Fruit fly (Drosophila melanogaster) whole organism, embryonic: Measurements from ENCODE around the gene ath.

ENCODE experiments used
- Adf1 ChIP-seq: fragments of 200-800 bp; sonication (Bioruptor generic); IDR thresholded peaks from 2 replicates; pipeline ENCODE4 v1.3.6; 2022; ENCODE audit warnings: missing biosample characterization, missing genetic modification characterization
- Blimp-1 ChIP-seq: fragments of 200-800 bp; sonication (Bioruptor generic); optimal IDR thresholded peaks from 3 replicates; lab custom pipeline; 2018; ENCODE audit warnings: missing biosample characterization, missing genetic modification characterization, mild to moderate bottlenecking, moderate library complexity, missing genetic modification reagents
- CG12219 ChIP-seq: fragments of 200-800 bp; sonication (Bioruptor generic); optimal IDR thresholded peaks from 3 replicates; lab custom pipeline; 2018; ENCODE audit warnings: missing biosample characterization, mild to moderate bottlenecking, missing genetic modification characterization
- CG13287 ChIP-seq: fragments of 200-800 bp; sonication (Bioruptor generic); IDR thresholded peaks from 2 replicates; pipeline ENCODE4 v1.3.6; 2022; ENCODE audit warnings: missing biosample characterization, missing genetic modification characterization; ENCODE audit not compliant: partially characterized antibody
- CG13624 ChIP-seq: fragments of 200-800 bp; sonication (Bioruptor generic); optimal IDR thresholded peaks from 2 replicates; lab custom pipeline; 2016; ENCODE audit warnings: missing biosample characterization, missing genetic modification characterization
- CG14014 ChIP-seq: fragments of 200-800 bp; sonication (Bioruptor generic); IDR thresholded peaks from 2 replicates; pipeline ENCODE4 v1.3.6; 2022; ENCODE audit warnings: missing biosample characterization, missing genetic modification characterization
- CG14441 ChIP-seq: fragments of 200-800 bp; sonication (Bioruptor generic); IDR thresholded peaks from 2 replicates; pipeline ENCODE4 v1.3.6; 2022; ENCODE audit warnings: missing biosample characterization, missing genetic modification characterization
- CG15514 ChIP-seq: fragments of 200-800 bp; sonication (Bioruptor generic); optimal IDR thresholded peaks from 3 replicates; lab custom pipeline; 2017; ENCODE audit warnings: missing biosample characterization, missing genetic modification characterization, mild to moderate bottlenecking, moderate library complexity, missing genetic modification reagents
- CG1603 ChIP-seq: fragments of 200-800 bp; sonication (Bioruptor generic); optimal IDR thresholded peaks from 2 replicates; lab custom pipeline; 2019; ENCODE audit warnings: missing biosample characterization, mild to moderate bottlenecking, missing genetic modification characterization, moderate library complexity
- CG16813 ChIP-seq: fragments of 200-800 bp; sonication (Bioruptor generic); IDR thresholded peaks from 3 replicates; pipeline ENCODE4 v1.3.6; 2022; ENCODE audit warnings: missing biosample characterization, missing genetic modification characterization; ENCODE audit not compliant: partially characterized antibody
- CG16815 ChIP-seq: fragments of 200-800 bp; sonication (Bioruptor generic); optimal IDR thresholded peaks from 3 replicates; lab custom pipeline; 2017; ENCODE audit warnings: missing biosample characterization, mild to moderate bottlenecking, missing genetic modification characterization
- CG17359 ChIP-seq: fragments of 200-800 bp; sonication (Bioruptor generic); optimal IDR thresholded peaks from 3 replicates; lab custom pipeline; 2018; ENCODE audit warnings: missing biosample characterization, mild to moderate bottlenecking, missing genetic modification characterization, moderate library complexity
- CG17568 ChIP-seq: fragments of 200-800 bp; sonication (Bioruptor generic); optimal IDR thresholded peaks from 2 replicates; lab custom pipeline; 2018; ENCODE audit warnings: missing biosample characterization, mild to moderate bottlenecking, missing genetic modification characterization, moderate library complexity
- CG18619 ChIP-seq: fragments of 200-800 bp; sonication (Bioruptor generic); optimal IDR thresholded peaks from 3 replicates; lab custom pipeline; 2017; ENCODE audit warnings: missing biosample characterization, mild to moderate bottlenecking, missing genetic modification characterization
- CG30020 ChIP-seq: fragments of 200-800 bp; optimal IDR thresholded peaks from 2 replicates; lab custom pipeline; 2019; ENCODE audit warnings: missing biosample characterization, mild to moderate bottlenecking, missing genetic modification characterization, moderate library complexity
- CG31388 ChIP-seq: fragments of 200-800 bp; sonication (Bioruptor generic); optimal IDR thresholded peaks from 2 replicates; lab custom pipeline; 2016; ENCODE audit warnings: missing biosample characterization, missing genetic modification characterization
- CG31441 ChIP-seq: fragments of 200-800 bp; sonication (Bioruptor generic); IDR thresholded peaks from 2 replicates; pipeline ENCODE4 v1.3.6; 2022; ENCODE audit warnings: missing biosample characterization, missing genetic modification characterization
- CG34422 ChIP-seq: fragments of 200-800 bp; sonication (Bioruptor generic); IDR thresholded peaks from 3 replicates; pipeline ENCODE4 v1.3.6; 2022; ENCODE audit warnings: missing biosample characterization, missing genetic modification characterization
- CG5953 ChIP-seq: fragments of 200-800 bp; sonication (Bioruptor generic); IDR thresholded peaks from 2 replicates; pipeline ENCODE4 v1.3.6; 2022; ENCODE audit warnings: missing biosample characterization, missing genetic modification characterization
- CG6272 ChIP-seq: fragments of 200-800 bp; sonication (Bioruptor generic); IDR thresholded peaks from 2 replicates; pipeline ENCODE4 v1.3.6; 2022; ENCODE audit warnings: missing biosample characterization, missing genetic modification characterization
- CkIIα-i1 ChIP-seq: fragments of 200-800 bp; sonication (Bioruptor generic); IDR thresholded peaks from 2 replicates; pipeline ENCODE4 v1.3.6; 2022; ENCODE audit warnings: missing biosample characterization, missing genetic modification characterization
- D19A ChIP-seq: fragments of 200-800 bp; optimal IDR thresholded peaks from 3 replicates; lab custom pipeline; 2019; ENCODE audit warnings: missing biosample characterization, mild to moderate bottlenecking, missing genetic modification characterization, moderate library complexity
- Dek ChIP-seq: fragments of 200-800 bp; sonication (Bioruptor generic); optimal IDR thresholded peaks from 3 replicates; lab custom pipeline; 2019; ENCODE audit warnings: missing biosample characterization, mild to moderate bottlenecking, missing genetic modification characterization, moderate library complexity
- Dfd ChIP-seq, 2 experiments: fragments of >200 bp; optimal IDR thresholded peaks; 2 replicates each; lab custom pipeline; 2017; ENCODE audit warnings: missing biosample characterization in 2 of 2, missing genetic modification characterization in 2 of 2
- Dip3 ChIP-seq: fragments of 200-800 bp; sonication (Bioruptor generic); optimal IDR thresholded peaks from 3 replicates; lab custom pipeline; 2016; ENCODE audit warnings: missing biosample characterization, missing genetic modification characterization
- Dref ChIP-seq: fragments of 200-800 bp; sonication (Bioruptor generic); IDR thresholded peaks from 2 replicates; pipeline ENCODE4 v1.3.6; 2022; ENCODE audit warnings: missing biosample characterization, missing genetic modification characterization
- ERR ChIP-seq: fragments of 200-800 bp; sonication (Bioruptor generic); optimal IDR thresholded peaks from 2 replicates; lab custom pipeline; 2016; ENCODE audit warnings: missing biosample characterization, missing genetic modification characterization
- Nf-YB ChIP-seq: fragments of 200-800 bp; sonication (Bioruptor generic); optimal IDR thresholded peaks from 3 replicates; lab custom pipeline; 2019; ENCODE audit warnings: missing biosample characterization, mild to moderate bottlenecking, missing genetic modification characterization, moderate library complexity
- NfI ChIP-seq: fragments of 200-800 bp; sonication (Bioruptor generic); optimal IDR thresholded peaks from 3 replicates; lab custom pipeline; 2018; ENCODE audit warnings: missing biosample characterization, mild to moderate bottlenecking, missing genetic modification characterization, moderate library complexity
- Rfx ChIP-seq: fragments of 200-800 bp; sonication (Bioruptor generic); IDR thresholded peaks from 2 replicates; pipeline ENCODE4 v1.3.6; 2022; ENCODE audit warnings: missing biosample characterization, missing genetic modification characterization
- Sin3A ChIP-seq: fragments of >200 bp; optimal IDR thresholded peaks from 2 replicates; lab custom pipeline; 2018
- Sry-β ChIP-seq: fragments of 200-800 bp; sonication (Bioruptor generic); optimal IDR thresholded peaks from 2 replicates; lab custom pipeline; 2018; ENCODE audit warnings: missing biosample characterization, mild to moderate bottlenecking, missing genetic modification characterization, moderate library complexity
- Taf1 ChIP-seq: fragments of 200-800 bp; sonication (Bioruptor generic); IDR thresholded peaks from 2 replicates; pipeline ENCODE4 v1.3.6; 2022; ENCODE audit warnings: missing biosample characterization, missing genetic modification characterization
- Vsx1 ChIP-seq: fragments of 200-800 bp; sonication (Bioruptor generic); optimal IDR thresholded peaks from 2 replicates; lab custom pipeline; 2017; ENCODE audit warnings: missing biosample characterization, mild to moderate bottlenecking, missing genetic modification characterization, missing genetic modification reagents
- ash1 ChIP-seq: fragments of 200-800 bp; sonication (Bioruptor generic); optimal IDR thresholded peaks from 2 replicates; lab custom pipeline; 2018; ENCODE audit warnings: missing biosample characterization, mild to moderate bottlenecking, missing genetic modification characterization
- dati ChIP-seq: fragments of 200-800 bp; sonication (Bioruptor generic); IDR thresholded peaks from 2 replicates; pipeline ENCODE4 v1.3.6; 2022; ENCODE audit warnings: missing biosample characterization, missing genetic modification characterization
- en ChIP-seq: fragments of 200-800 bp; sonication (Bioruptor generic); optimal IDR thresholded peaks from 2 replicates; lab custom pipeline; 2016; ENCODE audit warnings: missing biosample characterization, missing genetic modification characterization
- exex ChIP-seq: fragments of 200-800 bp; sonication (Bioruptor generic); optimal IDR thresholded peaks from 4 replicates; lab custom pipeline; 2018; ENCODE audit warnings: missing biosample characterization, mild to moderate bottlenecking, missing genetic modification characterization, moderate library complexity
- eyg ChIP-seq: fragments of 200-800 bp; sonication (Bioruptor generic); optimal IDR thresholded peaks from 3 replicates; lab custom pipeline; 2016; ENCODE audit warnings: missing biosample characterization, missing genetic modification characterization
- fd3F ChIP-seq: fragments of 200-800 bp; sonication (Bioruptor generic); optimal IDR thresholded peaks from 2 replicates; lab custom pipeline; 2018; ENCODE audit warnings: missing biosample characterization, mild to moderate bottlenecking, missing genetic modification characterization, moderate library complexity
- ftz-f1 ChIP-seq: fragments of 200-800 bp; sonication (Bioruptor generic); optimal IDR thresholded peaks from 2 replicates; lab custom pipeline; 2016; ENCODE audit warnings: missing biosample characterization, missing genetic modification characterization
- kah ChIP-seq: fragments of 200-800 bp; sonication (Bioruptor generic); optimal IDR thresholded peaks from 2 replicates; lab custom pipeline; 2018; ENCODE audit warnings: missing biosample characterization, mild to moderate bottlenecking, missing genetic modification characterization
- lab ChIP-seq: fragments of 200-800 bp; sonication (Bioruptor generic); optimal IDR thresholded peaks from 3 replicates; lab custom pipeline; 2017; ENCODE audit warnings: missing biosample characterization, missing genetic modification characterization, mild to moderate bottlenecking, moderate library complexity, missing genetic modification reagents
- pb ChIP-seq: fragments of 200-800 bp; sonication (Bioruptor generic); optimal IDR thresholded peaks from 3 replicates; lab custom pipeline; 2016; ENCODE audit warnings: missing biosample characterization, missing genetic modification characterization
- pho ChIP-seq: fragments of 200-800 bp; sonication (Bioruptor generic); optimal IDR thresholded peaks from 2 replicates; lab custom pipeline; 2016; ENCODE audit warnings: missing biosample characterization, missing genetic modification characterization
- psq ChIP-seq: fragments of 200-800 bp; sonication (Bioruptor generic); optimal IDR thresholded peaks from 2 replicates; lab custom pipeline; 2017; ENCODE audit warnings: missing biosample characterization, missing genetic modification characterization
- sr ChIP-seq: fragments of 200-800 bp; sonication (Bioruptor generic); IDR thresholded peaks from 3 replicates; pipeline ENCODE4 v1.3.6; 2022; ENCODE audit warnings: missing biosample characterization, missing genetic modification characterization
- tin ChIP-seq: fragments of 200-800 bp; sonication (Bioruptor generic); optimal IDR thresholded peaks from 3 replicates; lab custom pipeline; 2016; ENCODE audit warnings: missing biosample characterization, missing genetic modification characterization
- tio ChIP-seq: fragments of 200-800 bp; sonication (Bioruptor generic); optimal IDR thresholded peaks from 2 replicates; lab custom pipeline; 2017; ENCODE audit warnings: missing biosample characterization, missing genetic modification characterization, inconsistent platforms
- vnd ChIP-seq: fragments of 200-800 bp; sonication (Bioruptor generic); IDR thresholded peaks from 3 replicates; pipeline ENCODE4 v1.3.6; 2022; ENCODE audit warnings: missing biosample characterization, missing genetic modification characterization; ENCODE audit not compliant: partially characterized antibody
- yki ChIP-seq: fragments of >200 bp; optimal IDR thresholded peaks from 3 replicates; lab custom pipeline; 2018

The ath gene

dm6 chr2L:10232152-10232816 is 21.3 kb downstream of the ath start, which contains the start of gene eEF1delta (continued):
- no peak for TF ChIP-seq pb (GFP tag; lab: Kevin White, UChicago)
- TF ChIP-seq tin, result no peak
- TF ChIP-seq D19A, result no peak
- TF ChIP-seq CG34422 (GFP tag; lab: Robert Waterston, UW), result peak; percentile 37; the same call in 1 of the 3 replicates
- no peak for TF ChIP-seq psq (GFP tag; lab: Kevin White, UChicago)
- no peak for TF ChIP-seq ftz-f1 (GFP tag; lab: Kevin White, UChicago)
- no peak for TF ChIP-seq eyg (GFP tag; lab: Kevin White, UChicago)
- no peak for TF ChIP-seq Adf1 (GFP tag; lab: Robert Waterston, UW)
- TF ChIP-seq CG14014 (GFP tag; lab: Robert Waterston, UW), result no peak
- no peak for TF ChIP-seq Sry-β (GFP tag; lab: Kevin White, UChicago)
- no peak for TF ChIP-seq tio
- TF ChIP-seq CG13624 (GFP tag; lab: Kevin White, UChicago), result no peak
- TF ChIP-seq pho (GFP tag; lab: Kevin White, UChicago), result no peak
- no peak for TF ChIP-seq NfI (GFP tag; lab: Kevin White, UChicago)
- TF ChIP-seq dati (GFP tag; lab: Robert Waterston, UW), result no peak
- TF ChIP-seq Dfd (GFP tag; optimal IDR thresholded peaks at IDR 0.05; lab: Kevin White, UChicago), result no peak
- no peak for TF ChIP-seq CG31388 (GFP tag; lab: Kevin White, UChicago)
- no peak for TF ChIP-seq CG12219 (GFP tag; lab: Kevin White, UChicago)
- no peak for TF ChIP-seq CG14441
- TF ChIP-seq en (GFP tag; lab: Kevin White, UChicago), result no peak
- no peak for TF ChIP-seq lab (GFP tag; lab: Kevin White, UChicago)
- TF ChIP-seq CG18619 (GFP tag; lab: Kevin White, UChicago), result no peak
- peak; percentile 97 for TF ChIP-seq CG30020 (tag; lab: Kevin White, UChicago)
- no peak for TF ChIP-seq fd3F (GFP tag; lab: Kevin White, UChicago)
- no peak for TF ChIP-seq sr
- no peak for TF ChIP-seq CG17359 (tag; lab: Kevin White, UChicago)
- no peak for TF ChIP-seq exex (tag; lab: Kevin White, UChicago)
- TF ChIP-seq CG31441 (GFP tag; lab: Robert Waterston, UW), result no peak
- no peak for TF ChIP-seq Blimp-1 (GFP tag; lab: Kevin White, UChicago)
- TF ChIP-seq Dref, result peak; percentile 71; the same call in 1 of the 2 replicates
- peak; percentile 99 for TF ChIP-seq CG1603 (tag; lab: Kevin White, UChicago)
- TF ChIP-seq yki, result no peak
- no peak for TF ChIP-seq Dip3 (GFP tag; lab: Kevin White, UChicago)
- TF ChIP-seq CG16813 (GFP tag; lab: Robert Waterston, UW), result peak; percentile 51; the same call in 2 of the 3 replicates
- no peak for TF ChIP-seq CG15514
- no peak for TF ChIP-seq Dek (tag; lab: Kevin White, UChicago)
- no peak for TF ChIP-seq Nf-YB (GFP tag; lab: Kevin White, UChicago)
- no peak for TF ChIP-seq Taf1 (GFP tag; lab: Robert Waterston, UW)
- TF ChIP-seq CG5953 (GFP tag; lab: Robert Waterston, UW), result no peak
- peak; percentile 18 for TF ChIP-seq Sin3A
- no peak for TF ChIP-seq kah (GFP tag; lab: Kevin White, UChicago)
- TF ChIP-seq vnd, result no peak
- no peak for TF ChIP-seq CG17568 (GFP tag; lab: Kevin White, UChicago)
- TF ChIP-seq CG13287 (GFP tag; lab: Robert Waterston, UW), result peak; percentile 25; the same call in 1 of the 2 replicates
- no peak for TF ChIP-seq Vsx1
- no peak for TF ChIP-seq ash1 (GFP tag; lab: Kevin White, UChicago)
- TF ChIP-seq CG6272 (GFP tag; lab: Robert Waterston, UW), result no peak
- no peak for TF ChIP-seq CG16815 (GFP tag; lab: Kevin White, UChicago)
- TF ChIP-seq Rfx (GFP tag; lab: Robert Waterston, UW), result no peak
- TF ChIP-seq ERR, result no peak
- no peak for TF ChIP-seq CkIIα-i1 (GFP tag; lab: Robert Waterston, UW)
